Worm (Caenorhabditis elegans): ENCODE data around the gene M163.9.

- TF ChIP-seq ref-1 (GFP tag; conservative IDR thresholded peaks at IDR 0.05) (no peak), ztf-23 (GFP tag; IDR thresholded peaks at IDR 0.05) (no peak), ztf-29 (GFP tag; IDR thresholded peaks at IDR 0.05) (no peak), flt-1 (GFP tag; IDR thresholded peaks at IDR 0.05) (no peak), tab-1 (GFP tag; IDR thresholded peaks at IDR 0.05) (no peak), T22C8.4 (GFP tag; IDR thresholded peaks at IDR 0.05) (no peak)
Observed at ce11 chrX:14487333-14487732, 17.9 kb downstream of the M163.9 start.
